Worm (Caenorhabditis elegans): ENCODE data around the gene C03B1.10.

DNA sequence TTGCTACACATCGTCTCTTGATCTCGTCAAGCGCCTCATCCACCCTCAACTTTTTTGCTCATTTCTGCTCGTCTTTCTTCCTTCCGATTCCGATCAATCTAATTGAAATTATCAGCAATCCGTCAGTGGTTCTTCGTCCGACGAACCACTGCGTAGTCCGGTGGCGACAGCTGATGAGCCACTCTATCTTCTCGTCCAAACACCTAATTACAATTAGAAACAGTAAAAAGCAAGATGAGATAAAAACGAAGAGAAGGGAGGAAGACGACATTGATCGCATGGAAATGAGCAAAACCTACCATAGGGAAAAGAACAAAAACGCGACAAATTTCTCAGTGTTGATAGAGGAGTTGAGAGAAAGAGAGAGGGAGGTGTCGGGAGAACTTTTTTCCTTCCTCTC lies 41.8 kb upstream of the C03B1.10 start:
- TF ChIP-seq ama-1 (optimal IDR thresholded peaks at IDR 0.05) (no peak), nhr-12 (tag; optimal IDR thresholded peaks at IDR 0.05) (no peak), R02D3.7 (tag; optimal IDR thresholded peaks at IDR 0.05) (no peak), ztf-4 (tag; optimal IDR thresholded peaks at IDR 0.05) (no peak), nhr-77 (tag; optimal IDR thresholded peaks at IDR 0.05) (no peak), aly-2 (tag; optimal IDR thresholded peaks at IDR 0.05) (no peak), sma-9 (GFP tag; optimal IDR thresholded peaks at IDR 0.05) (no peak), sma-9 (tag; optimal IDR thresholded peaks at IDR 0.05) (no peak), sem-4 (tag; optimal IDR thresholded peaks at IDR 0.05) (no peak), lin-39 (tag; optimal IDR thresholded peaks at IDR 0.05) (no peak), nhr-129 (tag; optimal IDR thresholded peaks at IDR 0.05) (no peak)

Data from whole organism, L2 larva.